Fruit fly (Drosophila melanogaster): ENCODE data around the gene yip7.
A peak's percentile ranks its signal among the peaks of the same experiment; 100 is the strongest.

yip7 gene

DNA sequence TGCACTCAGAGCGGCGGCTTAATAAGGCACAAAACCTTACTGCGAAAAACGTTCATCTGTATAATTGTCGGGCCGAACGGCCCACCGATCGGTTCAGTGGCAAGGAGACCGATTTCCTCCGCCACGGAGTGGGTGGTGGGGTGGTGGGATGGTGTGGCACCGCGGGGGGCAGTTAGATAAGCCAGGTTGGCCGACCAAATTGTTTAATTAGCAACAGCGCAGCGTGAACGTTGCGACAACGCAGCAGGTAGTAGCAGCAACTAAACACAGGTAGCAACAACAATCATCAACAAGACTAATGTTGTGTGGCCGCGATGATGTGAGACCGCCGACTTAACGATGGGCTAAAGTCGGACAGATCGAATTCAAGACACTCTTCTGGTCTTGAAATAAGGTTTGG is 33.2 kb downstream of the yip7 start (continued):
- TF ChIP-seq Oaz (GFP tag; IDR thresholded peaks at IDR 0.05) (no peak), lmd (GFP tag; IDR thresholded peaks at IDR 0.05) (no peak), Hr39 (optimal IDR thresholded peaks at IDR 0.05) (peak; percentile 20), grn (GFP tag; optimal IDR thresholded peaks at IDR 0.05) (no peak), p53 (GFP tag; optimal IDR thresholded peaks at IDR 0.05) (no peak), CG11085 (GFP tag; IDR thresholded peaks at IDR 0.05) (no peak), ttk (GFP tag; IDR thresholded peaks at IDR 0.05) (no peak), Rx (GFP tag; IDR thresholded peaks at IDR 0.05) (no peak), YL-1 (GFP tag; optimal IDR thresholded peaks at IDR 0.05) (no peak), luna (GFP tag; optimal IDR thresholded peaks at IDR 0.05) (no peak), MBD-R2 (GFP tag; IDR thresholded peaks at IDR 0.05) (0 out of 2 replicates have a peak, but pooled peaks have one; percentile 13)

DNA sequence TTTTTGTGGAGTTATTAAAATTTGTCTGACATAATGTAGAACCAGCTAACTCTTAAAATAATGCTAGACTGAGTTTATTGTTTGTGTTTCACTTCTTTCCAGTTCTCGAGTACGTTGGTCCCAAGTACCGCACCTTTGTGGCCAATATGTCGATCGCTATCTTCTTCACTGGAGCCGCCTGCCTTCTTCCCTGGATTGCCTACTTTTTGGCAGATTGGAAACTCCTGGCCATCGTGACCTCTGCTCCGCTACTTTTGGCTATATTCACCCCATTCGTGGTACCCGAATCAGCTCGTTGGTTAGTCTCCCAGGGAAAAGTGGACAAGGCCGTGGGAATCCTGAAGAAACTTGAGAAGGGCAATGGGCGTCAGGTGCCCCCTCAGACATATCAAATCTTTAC is 35.1 kb downstream of the yip7 start:
- TF ChIP-seq Camta (GFP tag; optimal IDR thresholded peaks at IDR 0.05) (no peak), Hr78 (GFP tag; optimal IDR thresholded peaks at IDR 0.05) (peak in 1 of 2 experiments; percentile 56), grn (GFP tag; optimal IDR thresholded peaks at IDR 0.05) (peak; percentile 73), CG15269 (tag; optimal IDR thresholded peaks at IDR 0.05) (no peak), TFAM (GFP tag; optimal IDR thresholded peaks at IDR 0.05) (no peak)

DNA sequence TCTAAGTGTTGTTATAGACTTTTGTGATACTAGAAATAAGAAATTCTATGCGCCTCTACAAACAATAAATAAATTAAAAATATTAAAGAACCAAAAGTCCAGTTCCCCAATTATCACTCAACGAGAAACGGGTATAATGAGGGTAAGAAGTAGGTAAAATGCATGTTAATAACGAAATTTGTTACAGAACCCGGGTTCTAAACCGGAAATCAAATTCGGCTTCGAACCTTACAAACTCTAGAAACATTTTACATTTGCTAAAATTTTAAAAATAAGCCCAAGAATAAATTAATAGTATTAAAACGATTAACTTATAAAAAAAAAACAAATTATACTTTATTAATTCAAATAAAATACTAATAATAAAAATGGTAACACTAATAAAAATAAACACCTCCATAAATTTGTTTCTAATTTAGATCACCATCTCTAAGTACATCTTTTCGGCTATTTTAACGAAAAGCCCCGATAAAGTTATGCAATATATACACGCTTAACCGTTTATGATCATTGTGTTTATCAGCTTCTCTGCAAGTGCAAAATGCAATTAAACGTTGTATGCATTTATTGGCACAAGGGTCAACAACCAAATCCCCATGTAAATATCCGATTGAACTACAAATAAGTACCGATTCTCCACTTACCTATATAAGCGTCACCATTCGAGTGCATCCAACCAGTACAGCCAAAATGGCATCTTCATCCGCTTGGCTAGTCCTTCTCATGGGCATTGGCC is 36.6 kb downstream of the yip7 start, which contains the start of gene CG6602:
TSS of gene CG6602 (plus strand) at position 686 of the 736 bp plus-strand sequence.
- peak; percentile 67 for TF ChIP-seq Usf (GFP tag; optimal IDR thresholded peaks at IDR 0.05)
- peak; percentile 83 for TF ChIP-seq ase (GFP tag; IDR thresholded peaks at IDR 0.05)
- no peak for TF ChIP-seq wor (GFP tag; IDR thresholded peaks at IDR 0.05)
- no peak for TF ChIP-seq cwo (GFP tag; optimal IDR thresholded peaks at IDR 0.05)
- no peak for TF ChIP-seq gcm2 (GFP tag; optimal IDR thresholded peaks at IDR 0.05)
- peak; percentile 42 for TF ChIP-seq exex (tag; optimal IDR thresholded peaks at IDR 0.05)
- TF ChIP-seq CG11504 (tag; optimal IDR thresholded peaks at IDR 0.05): peak; percentile 76
- TF ChIP-seq lov (optimal IDR thresholded peaks at IDR 0.05): no peak
- TF ChIP-seq lov (GFP tag; IDR thresholded peaks at IDR 0.05): peak; percentile 68
- TF ChIP-seq Vsx1 (GFP tag; optimal IDR thresholded peaks at IDR 0.05): peak; percentile 63
- peak; percentile 14 for TF ChIP-seq CG13624 (GFP tag; optimal IDR thresholded peaks at IDR 0.05)
- TF ChIP-seq CTCF (GFP tag; optimal IDR thresholded peaks at IDR 0.05): peak; percentile 83
- peak; percentile 32 for TF ChIP-seq CG8388 (GFP tag; optimal IDR thresholded peaks at IDR 0.05)
- TF ChIP-seq ttk (GFP tag; IDR thresholded peaks at IDR 0.05): peak; percentile 76
- peak; percentile 92 for TF ChIP-seq vvl (GFP tag; IDR thresholded peaks at IDR 0.05)
- no peak for TF ChIP-seq gfzf (GFP tag; optimal IDR thresholded peaks at IDR 0.05)
- no peak for TF ChIP-seq CG34224 (GFP tag; IDR thresholded peaks at IDR 0.05; ENCODE audit: partially characterized antibody)
- peak; percentile 72 for TF ChIP-seq CG3847 (GFP tag; IDR thresholded peaks at IDR 0.05)
- no peak for TF ChIP-seq nom (GFP tag; optimal IDR thresholded peaks at IDR 0.05)
- peak; percentile 92 for TF ChIP-seq Med (GFP tag)
- peak; percentile 61 for TF ChIP-seq slou (GFP tag; optimal IDR thresholded peaks at IDR 0.05)
- no peak for TF ChIP-seq Drgx (GFP tag; IDR thresholded peaks at IDR 0.05)
- peak; percentile 38 for TF ChIP-seq CG15269 (tag; optimal IDR thresholded peaks at IDR 0.05)
- TF ChIP-seq sna (GFP tag; IDR thresholded peaks at IDR 0.05; ENCODE audit: partially characterized antibody): no peak
- TF ChIP-seq CG11456 (GFP tag; IDR thresholded peaks at IDR 0.05): peak; percentile 89
- peak; percentile 68 for TF ChIP-seq al (GFP tag; IDR thresholded peaks at IDR 0.05)
- TF ChIP-seq ash1 (GFP tag; optimal IDR thresholded peaks at IDR 0.05): peak; percentile 51
- TF ChIP-seq eve (GFP tag; optimal IDR thresholded peaks at IDR 0.05): no peak
- TF ChIP-seq phol (tag; optimal IDR thresholded peaks at IDR 0.05): peak; percentile 82
- peak; percentile 60 for TF ChIP-seq CG10979 (tag; optimal IDR thresholded peaks at IDR 0.05)
- TF ChIP-seq pnt (GFP tag; optimal IDR thresholded peaks at IDR 0.05): no peak
- TF ChIP-seq corto (GFP tag; optimal IDR thresholded peaks at IDR 0.05): no peak
- TF ChIP-seq mirr (GFP tag; optimal IDR thresholded peaks at IDR 0.05): peak; percentile 70
- peak; percentile 92 for TF ChIP-seq lab (GFP tag; optimal IDR thresholded peaks at IDR 0.05)
- no peak for TF ChIP-seq CG7556 (GFP tag; optimal IDR thresholded peaks at IDR 0.05)
